Worm (Caenorhabditis elegans): ENCODE data around the gene ugt-29.

Gene ugt-29

ce11 chrV:723895-724352 lies 24.5 kb upstream of the ugt-29 start, which contains the start of gene fbxb-72 (continued):
- no peak for TF ChIP-seq ztf-11 (tag; optimal IDR thresholded peaks at IDR 0.05)
- TF ChIP-seq nhr-28 (tag; optimal IDR thresholded peaks at IDR 0.05): peak; percentile 45
- TF ChIP-seq unc-130 (GFP tag; optimal IDR thresholded peaks at IDR 0.05): no peak
- TF ChIP-seq mdl-1 (tag; optimal IDR thresholded peaks at IDR 0.05): no peak
- TF ChIP-seq zip-2 (tag; optimal IDR thresholded peaks at IDR 0.05): peak; percentile 83
- TF ChIP-seq nhr-111 (GFP tag; optimal IDR thresholded peaks at IDR 0.05): no peak
- TF ChIP-seq Y75B8A.6 (GFP tag; IDR thresholded peaks at IDR 0.05): peak; percentile 69; the same call in 1 of the 2 replicates
- no peak for TF ChIP-seq ceh-82 (tag; optimal IDR thresholded peaks at IDR 0.05)
- no peak for TF ChIP-seq R02D3.7 (tag; optimal IDR thresholded peaks at IDR 0.05)
- TF ChIP-seq hlh-11 (tag; optimal IDR thresholded peaks at IDR 0.05): peak; percentile 63
- peak; percentile 96 for TF ChIP-seq mep-1 (tag; optimal IDR thresholded peaks at IDR 0.05)
- TF ChIP-seq nhr-237 (tag; optimal IDR thresholded peaks at IDR 0.05): no peak
- peak; percentile 95 for TF ChIP-seq aha-1 (tag)
- no peak for TF ChIP-seq zip-11 (GFP tag; IDR thresholded peaks at IDR 0.05)
- TF ChIP-seq tra-1 (GFP tag; IDR thresholded peaks at IDR 0.05): no peak; the same call in 1 of the 2 replicates
- peak; percentile 92 for TF ChIP-seq spr-1 (tag; optimal IDR thresholded peaks at IDR 0.05)
- peak; percentile 67; the same call in 1 of the 2 replicates for TF ChIP-seq pha-4 (GFP tag; IDR thresholded peaks at IDR 0.05)
- TF ChIP-seq pha-4 (tag; optimal IDR thresholded peaks at IDR 0.05): no peak
- TF ChIP-seq daf-19 (GFP tag; conservative IDR thresholded peaks at IDR 0.05): no peak
- TF ChIP-seq mxl-2 (GFP tag; conservative IDR thresholded peaks at IDR 0.05): peak; percentile 24; the same call in 1 of the 2 replicates
- no peak for TF ChIP-seq fos-1 (tag; optimal IDR thresholded peaks at IDR 0.05)
- peak; percentile 58 for TF ChIP-seq lin-38 (GFP tag; IDR thresholded peaks at IDR 0.05)
- no peak for TF ChIP-seq ceh-62 (tag; optimal IDR thresholded peaks at IDR 0.05)
- TF ChIP-seq pqm-1 (tag; optimal IDR thresholded peaks at IDR 0.05): no peak
- peak; percentile 43 for TF ChIP-seq hlh-30 (tag; optimal IDR thresholded peaks at IDR 0.05; ENCODE audit: insufficient read depth)
- peak; percentile 82 for TF ChIP-seq arid-1 (GFP tag; conservative IDR thresholded peaks at IDR 0.05)
- no peak for TF ChIP-seq cey-2 (tag; optimal IDR thresholded peaks at IDR 0.05; ENCODE audit: borderline replicate concordance, insufficient read depth)
- TF ChIP-seq ztf-7 (tag; optimal IDR thresholded peaks at IDR 0.05): peak; percentile 66
- no peak for TF ChIP-seq F44E2.7 (GFP tag; IDR thresholded peaks at IDR 0.05)
- peak; percentile 97 for TF ChIP-seq zfp-3 (GFP tag; conservative IDR thresholded peaks at IDR 0.05)
- peak; percentile 99 for TF ChIP-seq ama-1 (optimal IDR thresholded peaks at IDR 0.05)
- peak; percentile 49 for TF ChIP-seq nhr-11 (tag; optimal IDR thresholded peaks at IDR 0.05)
- TF ChIP-seq set-16 (GFP tag; IDR thresholded peaks at IDR 0.05): no peak
- no peak for TF ChIP-seq daf-12 (tag; optimal IDR thresholded peaks at IDR 0.05)
- TF ChIP-seq lin-39 (tag; optimal IDR thresholded peaks at IDR 0.05): no peak

ce11 chrV:722889-723288 lies 23.5 kb upstream of the ugt-29 start:
- no peak for TF ChIP-seq gei-8 (GFP tag; optimal IDR thresholded peaks at IDR 0.05)
- TF ChIP-seq ceh-62 (tag; optimal IDR thresholded peaks at IDR 0.05): no peak
- no peak for TF ChIP-seq hlh-11 (tag; optimal IDR thresholded peaks at IDR 0.05)
- no peak for TF ChIP-seq snpc-4 (tag; optimal IDR thresholded peaks at IDR 0.05)
- peak; percentile 95 for TF ChIP-seq aha-1 (tag)
- no peak for TF ChIP-seq daf-19 (GFP tag; conservative IDR thresholded peaks at IDR 0.05)

- TF ChIP-seq unc-39 (tag; optimal IDR thresholded peaks at IDR 0.05) (no peak), ctbp-1 (GFP tag; IDR thresholded peaks at IDR 0.05) (no peak), Y105C5A.15 (GFP tag; IDR thresholded peaks at IDR 0.05) (no peak), nhr-25 (tag; optimal IDR thresholded peaks at IDR 0.05; ENCODE audit: borderline replicate concordance, insufficient read depth) (no peak), nhr-237 (tag; optimal IDR thresholded peaks at IDR 0.05) (no peak), spr-1 (tag; optimal IDR thresholded peaks at IDR 0.05) (no peak), lin-29 (GFP tag; IDR thresholded peaks at IDR 0.05) (no peak)
Observed at ce11 chrV:719731-720130, 20.3 kb upstream of the ugt-29 start, which contains the start of gene srbc-40. srbc-40 (minus strand) TSS chrV:719831.
